Fruit fly (Drosophila melanogaster) whole organism, embryonic: Measurements from ENCODE around the gene Orp8.

ENCODE experiments used
- CG10147 ChIP-seq: fragments of 200-800 bp; sonication (Bioruptor generic); optimal IDR thresholded peaks from 2 replicates; lab custom pipeline; 2019; ENCODE audit warnings: missing biosample characterization, mild to moderate bottlenecking, missing genetic modification characterization, moderate library complexity
- CG10543 ChIP-seq: fragments of 200-800 bp; sonication (Bioruptor generic); optimal IDR thresholded peaks from 3 replicates; lab custom pipeline; 2017; ENCODE audit warnings: missing biosample characterization, mild to moderate bottlenecking, missing genetic modification characterization, moderate library complexity
- CG11093 ChIP-seq: fragments of 200-800 bp; sonication (Bioruptor generic); IDR thresholded peaks from 3 replicates; pipeline ENCODE4 v1.3.6; 2022; ENCODE audit warnings: missing biosample characterization, missing genetic modification characterization
- CG12071 ChIP-seq: fragments of 200-800 bp; sonication (Bioruptor generic); optimal IDR thresholded peaks from 3 replicates; lab custom pipeline; 2018; ENCODE audit warnings: missing biosample characterization, mild to moderate bottlenecking, missing genetic modification characterization
- CG13287 ChIP-seq: fragments of 200-800 bp; sonication (Bioruptor generic); IDR thresholded peaks from 2 replicates; pipeline ENCODE4 v1.3.6; 2022; ENCODE audit warnings: missing biosample characterization, missing genetic modification characterization; ENCODE audit not compliant: partially characterized antibody
- CG13624 ChIP-seq: fragments of 200-800 bp; sonication (Bioruptor generic); optimal IDR thresholded peaks from 2 replicates; lab custom pipeline; 2016; ENCODE audit warnings: missing biosample characterization, missing genetic modification characterization
- CG13894 ChIP-seq: fragments of 200-800 bp; sonication (Bioruptor generic); optimal IDR thresholded peaks from 3 replicates; lab custom pipeline; 2018; ENCODE audit warnings: missing biosample characterization, mild to moderate bottlenecking, missing genetic modification characterization, moderate library complexity
- CG1529 ChIP-seq: fragments of 200-800 bp; sonication (Bioruptor generic); optimal IDR thresholded peaks from 3 replicates; lab custom pipeline; 2018; ENCODE audit warnings: missing biosample characterization, missing genetic modification characterization
- CG15696 ChIP-seq: fragments of 200-800 bp; sonication (Bioruptor generic); optimal IDR thresholded peaks from 2 replicates; lab custom pipeline; 2019; ENCODE audit warnings: missing biosample characterization, mild to moderate bottlenecking, missing genetic modification characterization, moderate library complexity
- CG2202 ChIP-seq: fragments of 200-800 bp; sonication (Bioruptor generic); optimal IDR thresholded peaks from 2 replicates; lab custom pipeline; 2018; ENCODE audit warnings: missing biosample characterization, mild to moderate bottlenecking, missing genetic modification characterization
- CG6765 ChIP-seq: fragments of 200-800 bp; sonication (Bioruptor generic); optimal IDR thresholded peaks from 3 replicates; lab custom pipeline; 2017; ENCODE audit warnings: missing biosample characterization, mild to moderate bottlenecking, missing genetic modification characterization
- CG8478 ChIP-seq: fragments of >200 bp; optimal IDR thresholded peaks from 2 replicates; lab custom pipeline; 2018
- CG9797 ChIP-seq: fragments of 200-800 bp; sonication (Bioruptor generic); optimal IDR thresholded peaks from 3 replicates; lab custom pipeline; 2018; ENCODE audit warnings: missing biosample characterization, mild to moderate bottlenecking, missing genetic modification characterization
- CrebB ChIP-seq: fragments of 200-800 bp; sonication (Bioruptor generic); optimal IDR thresholded peaks from 3 replicates; lab custom pipeline; 2018; ENCODE audit warnings: missing biosample characterization, mild to moderate bottlenecking, missing genetic modification characterization
- Dip2 ChIP-seq: fragments of 200-800 bp; sonication (Bioruptor generic); IDR thresholded peaks from 2 replicates; pipeline ENCODE4 v1.3.6; 2022; ENCODE audit warnings: missing biosample characterization, missing genetic modification characterization
- Ets97D ChIP-seq: fragments of 200-800 bp; sonication (Bioruptor generic); optimal IDR thresholded peaks from 3 replicates; lab custom pipeline; 2016; ENCODE audit warnings: missing biosample characterization, missing genetic modification characterization
- Fer1 ChIP-seq: fragments of 200-800 bp; sonication (Bioruptor generic); optimal IDR thresholded peaks from 2 replicates; lab custom pipeline; 2017; ENCODE audit warnings: missing biosample characterization, mild to moderate bottlenecking, missing genetic modification characterization
- Fer3 ChIP-seq: fragments of 200-800 bp; sonication (Bioruptor generic); optimal IDR thresholded peaks from 2 replicates; lab custom pipeline; 2018; ENCODE audit warnings: missing biosample characterization, mild to moderate bottlenecking, missing genetic modification characterization, moderate library complexity
- HHEX ChIP-seq: fragments of 200-800 bp; sonication (Bioruptor generic); optimal IDR thresholded peaks from 3 replicates; lab custom pipeline; 2017; ENCODE audit warnings: missing biosample characterization, mild to moderate bottlenecking, missing genetic modification characterization, missing genetic modification reagents
- HLH3B ChIP-seq: fragments of 200-800 bp; sonication (Bioruptor generic); IDR thresholded peaks from 2 replicates; pipeline ENCODE4 v1.3.6; 2022; ENCODE audit warnings: missing biosample characterization, missing genetic modification characterization
- HmgD ChIP-seq: fragments of 200-800 bp; sonication (Bioruptor generic); optimal IDR thresholded peaks from 3 replicates; lab custom pipeline; 2016; ENCODE audit warnings: missing biosample characterization, missing genetic modification characterization
- Max ChIP-seq: fragments of 200-800 bp; sonication (Bioruptor generic); optimal IDR thresholded peaks from 2 replicates; lab custom pipeline; 2016; ENCODE audit warnings: missing biosample characterization, mild to moderate bottlenecking, missing genetic modification characterization
- Pdp1 ChIP-seq, 2 experiments: fragments of 200-800 bp; sonication (Bioruptor generic); optimal IDR thresholded peaks; 3 replicates each; lab custom pipeline; 2016; ENCODE audit warnings: missing biosample characterization in 2 of 2, missing genetic modification characterization in 2 of 2, mild to moderate bottlenecking in 1 of 2, moderate library complexity in 1 of 2
- Ptx1 ChIP-seq: fragments of 200-800 bp; sonication (Bioruptor generic); IDR thresholded peaks from 2 replicates; pipeline ENCODE4 v1.3.6; 2022; ENCODE audit warnings: missing biosample characterization, missing genetic modification characterization
- Side ChIP-seq: fragments of 200-800 bp; sonication (Bioruptor generic); optimal IDR thresholded peaks from 2 replicates; lab custom pipeline; 2016; ENCODE audit warnings: missing biosample characterization, missing genetic modification characterization
- Xbp1 ChIP-seq: fragments of 200-800 bp; sonication (Bioruptor generic); optimal IDR thresholded peaks from 3 replicates; lab custom pipeline; 2016; ENCODE audit warnings: missing biosample characterization, mild to moderate bottlenecking, missing genetic modification characterization
- ac ChIP-seq: fragments of 200-800 bp; sonication (Bioruptor generic); optimal IDR thresholded peaks from 3 replicates; lab custom pipeline; 2017; ENCODE audit warnings: missing biosample characterization, mild to moderate bottlenecking, missing genetic modification characterization
- ara ChIP-seq: fragments of 200-800 bp; sonication (Bioruptor generic); IDR thresholded peaks from 2 replicates; pipeline ENCODE4 v1.3.6; 2022; ENCODE audit warnings: missing biosample characterization, missing genetic modification characterization
- ash1 ChIP-seq: fragments of 200-800 bp; sonication (Bioruptor generic); optimal IDR thresholded peaks from 2 replicates; lab custom pipeline; 2018; ENCODE audit warnings: missing biosample characterization, mild to moderate bottlenecking, missing genetic modification characterization
- btn ChIP-seq: fragments of 200-800 bp; sonication (Bioruptor generic); optimal IDR thresholded peaks from 2 replicates; lab custom pipeline; 2016; ENCODE audit warnings: missing biosample characterization, missing genetic modification characterization
- cad ChIP-seq: fragments of >200 bp; optimal IDR thresholded peaks from 2 replicates; lab custom pipeline; 2017; ENCODE audit warnings: missing biosample characterization, missing genetic modification characterization
- chm ChIP-seq: fragments of 200-800 bp; sonication (Bioruptor generic); IDR thresholded peaks from 2 replicates; pipeline ENCODE4 v1.3.6; 2022; ENCODE audit warnings: missing biosample characterization, missing genetic modification characterization
- dysf ChIP-seq: fragments of 200-800 bp; sonication (Bioruptor generic); IDR thresholded peaks from 3 replicates; pipeline ENCODE4 v1.3.6; 2022; ENCODE audit warnings: missing biosample characterization, missing genetic modification characterization
- fu2 ChIP-seq: fragments of 200-800 bp; sonication (Bioruptor generic); optimal IDR thresholded peaks from 2 replicates; lab custom pipeline; 2016; ENCODE audit warnings: missing biosample characterization, missing genetic modification characterization
- ind ChIP-seq: fragments of 200-800 bp; sonication (Bioruptor generic); optimal IDR thresholded peaks from 3 replicates; lab custom pipeline; 2016; ENCODE audit warnings: missing biosample characterization, missing genetic modification characterization
- jing ChIP-seq: fragments of 200-800 bp; sonication (Bioruptor generic); optimal IDR thresholded peaks from 2 replicates; lab custom pipeline; 2018; ENCODE audit warnings: missing biosample characterization, mild to moderate bottlenecking, missing genetic modification characterization
- klu ChIP-seq: fragments of 200-800 bp; sonication (Bioruptor generic); IDR thresholded peaks from 2 replicates; pipeline ENCODE4 v1.3.6; 2022; ENCODE audit warnings: missing biosample characterization, missing genetic modification characterization
- nmo ChIP-seq: fragments of 200-800 bp; sonication (Bioruptor generic); optimal IDR thresholded peaks from 2 replicates; lab custom pipeline; 2018; ENCODE audit warnings: missing biosample characterization, mild to moderate bottlenecking, missing genetic modification characterization, moderate library complexity
- peb ChIP-seq: fragments of 200-800 bp; sonication (Bioruptor generic); IDR thresholded peaks from 2 replicates; pipeline ENCODE4 v1.3.6; 2022; ENCODE audit warnings: missing biosample characterization, missing genetic modification characterization
- sens ChIP-seq: fragments of 200-800 bp; sonication (Bioruptor generic); peaks from one replicate; lab custom pipeline; 2016; ENCODE audit warnings: missing biosample characterization, missing genetic modification characterization
- sug ChIP-seq: fragments of 200-800 bp; optimal IDR thresholded peaks from 2 replicates; lab custom pipeline; 2019; ENCODE audit warnings: missing biosample characterization, mild to moderate bottlenecking, missing genetic modification characterization, moderate library complexity

The Orp8 gene

DNA sequence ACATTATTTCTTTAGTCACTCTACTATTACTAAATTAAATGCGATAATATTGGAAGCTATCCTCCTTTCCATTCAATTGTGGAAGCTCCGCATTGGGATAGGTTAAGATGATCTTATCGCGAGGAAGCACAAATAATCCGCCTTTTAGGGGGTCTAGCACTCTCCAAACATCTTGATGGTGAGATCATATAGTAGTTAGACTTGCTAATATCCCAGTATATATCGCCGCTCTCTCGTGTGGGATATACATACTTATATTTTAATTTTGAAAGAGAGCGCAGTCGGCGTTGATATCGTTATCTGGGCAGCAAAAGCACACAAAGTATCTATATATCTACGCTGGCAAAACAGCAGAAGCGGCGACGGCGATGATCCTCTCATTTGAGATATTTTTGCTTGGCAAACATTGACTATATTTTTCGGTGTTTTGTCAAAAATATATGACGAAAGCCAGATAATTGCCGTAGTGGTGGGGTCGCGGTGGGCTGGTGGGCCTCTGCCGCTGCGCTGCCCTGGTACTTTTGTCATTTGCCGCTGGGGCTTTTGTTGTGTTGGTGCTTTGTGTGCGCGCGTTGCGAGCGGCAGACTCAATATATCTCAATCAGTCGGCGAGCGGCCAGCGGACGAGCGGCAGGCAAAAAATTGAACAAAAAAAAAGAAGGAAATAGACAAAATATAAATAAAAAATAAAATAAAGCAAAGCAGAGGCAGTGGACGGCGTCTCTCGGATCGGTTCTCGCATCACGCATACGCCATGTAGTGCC is 8.4 kb downstream of the Orp8 start (continued):
- TF ChIP-seq Pdp1 (GFP tag; optimal IDR thresholded peaks at IDR 0.05; lab: Kevin White, UChicago) = no peak
- no peak for TF ChIP-seq chm (GFP tag; lab: Robert Waterston, UW)
- no peak for TF ChIP-seq cad
- no peak for TF ChIP-seq Side (GFP tag; lab: Kevin White, UChicago)
- no peak for TF ChIP-seq HLH3B
- TF ChIP-seq ac = no peak
- no peak for TF ChIP-seq nmo
- no peak for TF ChIP-seq jing (GFP tag; lab: Kevin White, UChicago)
- no peak for TF ChIP-seq ara (GFP tag; lab: Robert Waterston, UW)
- TF ChIP-seq ind = no peak
- TF ChIP-seq Xbp1 (GFP tag; lab: Kevin White, UChicago) = no peak
- 0 out of 2 replicates have a peak, but pooled peaks have one; percentile 10 for TF ChIP-seq Ptx1 (GFP tag; lab: Robert Waterston, UW)
- TF ChIP-seq CrebB (tag; lab: Kevin White, UChicago) = peak; percentile 32
- TF ChIP-seq CG2202 = no peak
- no peak for TF ChIP-seq CG1529 (GFP tag; lab: Kevin White, UChicago)
- TF ChIP-seq Fer3 (tag; lab: Kevin White, UChicago) = no peak
- no peak for TF ChIP-seq klu (GFP tag; lab: Robert Waterston, UW)
- TF ChIP-seq btn (GFP tag; lab: Kevin White, UChicago) = no peak
- no peak for TF ChIP-seq peb (GFP tag; lab: Robert Waterston, UW)
- peak; percentile 24 for TF ChIP-seq CG12071
- no peak for TF ChIP-seq Dip2
- no peak for TF ChIP-seq CG15696 (tag; lab: Kevin White, UChicago)
- peak; percentile 87 for TF ChIP-seq CG10543 (GFP tag; lab: Kevin White, UChicago)
- no peak for TF ChIP-seq CG6765 (GFP tag; lab: Kevin White, UChicago)
- no peak for TF ChIP-seq Max (GFP tag; lab: Kevin White, UChicago)
- peak; percentile 40 for TF ChIP-seq sens (GFP tag; lab: Kevin White, UChicago)
- 0 out of 2 replicates have a peak, but pooled peaks have one; percentile 29 for TF ChIP-seq CG13287 (GFP tag; lab: Robert Waterston, UW)
- TF ChIP-seq CG10147 (GFP tag; lab: Kevin White, UChicago) = peak; percentile 0
- TF ChIP-seq CG11093 (GFP tag; lab: Robert Waterston, UW) = no peak
- no peak for TF ChIP-seq Ets97D
- peak; percentile 4 for TF ChIP-seq HHEX (GFP tag; lab: Kevin White, UChicago)
- no peak for TF ChIP-seq HmgD (GFP tag; lab: Kevin White, UChicago)
- peak; percentile 46 for TF ChIP-seq Fer1 (GFP tag; lab: Kevin White, UChicago)
- TF ChIP-seq CG8478 (lab: Kevin White, UChicago) = no peak
- TF ChIP-seq CG13624 (GFP tag; lab: Kevin White, UChicago) = no peak
- no peak for TF ChIP-seq dysf (GFP tag; lab: Robert Waterston, UW)
- peak; percentile 17 for TF ChIP-seq CG13894 (tag; lab: Kevin White, UChicago)
- TF ChIP-seq ash1 = no peak
- no peak for TF ChIP-seq CG9797 (GFP tag; lab: Kevin White, UChicago)
- peak; percentile 82 for TF ChIP-seq sug (tag; lab: Kevin White, UChicago)
- TF ChIP-seq fu2 = no peak
- TF ChIP-seq, all 482 proteins: peak for 38
